Worm (Caenorhabditis elegans): ENCODE results near the gene klp-20.

klp-20 gene

DNA sequence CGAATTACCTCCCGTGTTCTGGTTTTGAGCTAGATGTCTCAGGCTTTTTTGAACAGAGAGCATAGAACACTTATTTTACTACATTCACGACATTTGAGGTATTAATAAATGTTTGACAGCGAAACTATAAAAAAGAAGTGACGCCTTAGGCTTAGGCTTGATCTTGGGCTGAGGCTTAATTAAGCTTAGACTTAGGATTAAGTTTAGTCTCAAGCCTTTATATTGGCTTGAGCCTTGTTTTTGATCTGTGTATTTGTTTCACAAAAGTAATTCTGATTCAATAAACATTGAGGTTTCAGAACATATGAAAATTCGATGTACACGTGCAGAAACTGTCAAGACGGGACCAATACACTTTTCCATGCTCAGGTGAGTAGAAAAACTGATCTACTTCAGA is at the start of gene klp-20:
klp-20 (plus strand) TSS at position 298 of the 397 bp plus-strand sequence.
- no peak for TF ChIP-seq unc-86 (tag; optimal IDR thresholded peaks at IDR 0.05)
- no peak for TF ChIP-seq ahr-1 (tag; optimal IDR thresholded peaks at IDR 0.05)
- TF ChIP-seq ceh-34 (tag; optimal IDR thresholded peaks at IDR 0.05) = no peak
- no peak for TF ChIP-seq dmd-4 (tag; optimal IDR thresholded peaks at IDR 0.05; ENCODE audit: borderline replicate concordance)
- TF ChIP-seq pha-2 (tag; optimal IDR thresholded peaks at IDR 0.05) = no peak
- TF ChIP-seq unc-42 (tag; optimal IDR thresholded peaks at IDR 0.05) = no peak
- TF ChIP-seq sox-4 (tag; optimal IDR thresholded peaks at IDR 0.05) = no peak
- TF ChIP-seq fax-1 (tag; optimal IDR thresholded peaks at IDR 0.05) = no peak
- TF ChIP-seq F13H6.1 (tag; optimal IDR thresholded peaks at IDR 0.05) = no peak
- TF ChIP-seq K09A11.1 (tag; optimal IDR thresholded peaks at IDR 0.05; ENCODE audit: insufficient read depth) = no peak
- TF ChIP-seq ceh-31 (tag; optimal IDR thresholded peaks at IDR 0.05) = no peak
- no peak for TF ChIP-seq fkh-6 (tag; optimal IDR thresholded peaks at IDR 0.05)
- no peak for TF ChIP-seq ama-1 (optimal IDR thresholded peaks at IDR 0.05)

DNA sequence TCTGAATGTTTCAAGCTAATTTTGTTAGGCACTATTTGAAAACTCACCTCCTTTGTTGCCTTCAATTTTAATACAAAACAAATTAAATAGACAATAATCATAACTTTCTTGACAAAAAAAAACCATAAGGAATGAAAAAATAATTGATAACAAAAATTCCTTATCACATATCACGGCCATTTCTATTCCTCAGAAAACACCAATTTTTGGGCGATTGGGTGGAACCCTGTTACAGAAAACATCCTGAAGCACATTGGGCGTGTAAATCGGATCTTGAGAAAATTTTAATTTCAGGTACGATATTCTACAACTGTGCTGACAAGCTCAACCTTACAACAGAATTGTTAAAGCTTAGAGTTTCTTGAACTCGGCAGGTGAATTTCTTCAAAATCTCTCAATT is 45.0 kb upstream of the klp-20 start, which contains the start of gene F40G9.8:
F40G9.8 (minus strand) TSS at position 101 of the 400 bp plus-strand sequence.
- no peak for TF ChIP-seq eyg-1 (tag; optimal IDR thresholded peaks at IDR 0.05)
- TF ChIP-seq nhr-11 (tag; optimal IDR thresholded peaks at IDR 0.05) = no peak
- TF ChIP-seq C08G9.2 (tag; optimal IDR thresholded peaks at IDR 0.05) = no peak
- TF ChIP-seq unc-3 (GFP tag; conservative IDR thresholded peaks at IDR 0.05) = no peak
- no peak for TF ChIP-seq unc-3 (tag; optimal IDR thresholded peaks at IDR 0.05)
- TF ChIP-seq fax-1 (tag; optimal IDR thresholded peaks at IDR 0.05) = no peak
- TF ChIP-seq ama-1 (optimal IDR thresholded peaks at IDR 0.05) = no peak
- TF ChIP-seq dmd-4 (tag; optimal IDR thresholded peaks at IDR 0.05; ENCODE audit: borderline replicate concordance) = no peak
- TF ChIP-seq K02D7.2 (tag; optimal IDR thresholded peaks at IDR 0.05) = no peak
- TF ChIP-seq tbx-2 (tag; optimal IDR thresholded peaks at IDR 0.05) = no peak
- no peak for TF ChIP-seq ceh-30 (tag; optimal IDR thresholded peaks at IDR 0.05)
- no peak for TF ChIP-seq pros-1 (tag; optimal IDR thresholded peaks at IDR 0.05)
- TF ChIP-seq rnt-1 (tag; optimal IDR thresholded peaks at IDR 0.05) = no peak

DNA sequence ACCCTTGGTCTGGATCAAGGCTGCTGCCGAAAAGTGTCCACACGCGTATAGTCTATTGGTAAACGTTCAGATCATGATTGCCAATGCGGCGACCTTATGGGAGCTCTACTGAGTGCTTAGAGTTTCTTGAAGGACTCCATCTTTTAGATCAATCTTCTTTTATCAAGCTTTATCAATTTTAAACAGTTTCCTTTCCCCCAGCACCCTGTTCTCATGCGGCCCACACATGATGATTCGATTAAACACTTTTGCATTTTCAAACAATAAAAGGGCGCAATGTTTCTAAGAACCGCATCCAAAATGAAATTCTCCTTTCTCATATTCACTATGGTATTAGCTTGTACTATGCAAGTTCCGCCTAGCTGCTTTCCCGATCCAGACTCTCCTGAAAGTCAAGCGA is 44.4 kb upstream of the klp-20 start, which contains the start of gene F40G9.7:
F40G9.7 (plus strand) TSS at position 301 of the 400 bp plus-strand sequence.
- TF ChIP-seq pqm-1 (tag; optimal IDR thresholded peaks at IDR 0.05) (no peak), pat-9 (tag; optimal IDR thresholded peaks at IDR 0.05) (no peak), elt-4 (tag; optimal IDR thresholded peaks at IDR 0.05) (no peak)

DNA sequence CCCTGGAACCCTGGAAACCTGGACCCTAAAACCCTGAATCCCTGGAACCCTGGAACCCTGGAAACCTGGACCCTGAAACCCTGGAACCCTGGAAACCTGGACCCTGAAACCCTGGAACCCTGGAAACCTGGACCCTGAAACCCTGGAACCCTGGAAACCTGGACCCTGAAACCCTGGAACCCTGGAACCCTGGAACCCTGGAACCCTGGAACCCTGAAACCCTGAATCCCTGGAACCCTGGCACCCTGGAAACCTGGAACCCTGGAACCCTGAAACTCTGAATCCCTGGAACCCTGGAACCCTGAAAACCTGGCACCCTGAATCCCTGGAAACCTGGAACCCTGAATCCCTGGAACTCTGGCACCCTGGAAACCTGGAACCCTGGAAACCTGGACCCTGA is 41.4 kb upstream of the klp-20 start:
- peak; percentile 35 for TF ChIP-seq elt-4 (tag; optimal IDR thresholded peaks at IDR 0.05)

DNA sequence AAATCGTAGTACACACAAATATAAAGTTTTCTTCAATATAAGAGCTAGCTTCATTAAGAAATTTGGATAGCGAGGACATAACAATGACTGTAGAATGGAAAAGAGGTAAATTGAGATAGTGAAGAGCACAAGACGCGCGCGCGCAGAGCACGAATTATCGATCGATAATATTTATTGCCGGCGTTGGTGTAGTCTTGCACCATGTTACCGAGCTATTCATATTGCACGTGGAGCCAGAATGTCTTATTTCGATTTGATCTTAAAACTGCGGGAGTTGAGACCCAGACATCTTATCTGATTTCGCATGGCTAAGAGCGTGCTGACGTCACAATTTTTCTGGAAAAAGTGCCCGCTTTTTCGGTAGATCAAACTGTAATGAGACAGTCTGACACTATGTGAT is 40.3 kb upstream of the klp-20 start, which contains the start of gene F40G9.18:
F40G9.18 (minus strand) TSS at position 101 of the 400 bp plus-strand sequence.
- no peak for TF ChIP-seq dve-1 (tag; optimal IDR thresholded peaks at IDR 0.05)
- no peak for TF ChIP-seq tbx-7 (tag; optimal IDR thresholded peaks at IDR 0.05)

DNA sequence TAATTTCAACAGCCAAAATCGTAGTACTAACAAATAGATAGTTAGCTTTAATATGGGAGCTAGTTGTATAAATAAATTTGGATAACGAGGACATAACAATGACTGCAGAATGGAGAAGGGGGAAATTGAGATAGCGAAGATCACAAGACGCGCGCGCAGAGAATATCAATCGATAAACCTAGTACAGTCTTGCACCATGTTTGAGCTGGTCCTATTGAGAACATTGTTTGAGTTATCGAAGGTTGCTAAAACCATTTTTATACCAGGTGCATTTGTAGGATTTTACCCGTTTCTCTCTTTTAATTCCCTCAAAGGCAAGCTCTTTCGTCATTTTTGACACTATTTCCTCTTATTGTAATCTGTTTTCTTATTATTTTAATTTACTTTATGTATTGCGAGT is 38.2 kb upstream of the klp-20 start, which contains the start of the genes F40G9.9 and F40G9.12:
F40G9.9 (minus strand) TSS at position 101 of the 400 bp plus-strand sequence.
F40G9.12 (plus strand) TSS at position 231 of the 400 bp plus-strand sequence.
- TF ChIP-seq hlh-13 (GFP tag; optimal IDR thresholded peaks at IDR 0.05) (no peak), fax-1 (tag; optimal IDR thresholded peaks at IDR 0.05) (no peak), lin-11 (tag; optimal IDR thresholded peaks at IDR 0.05) (no peak), ceh-19 (GFP tag; optimal IDR thresholded peaks at IDR 0.05) (no peak), elt-4 (tag; optimal IDR thresholded peaks at IDR 0.05) (no peak)

DNA sequence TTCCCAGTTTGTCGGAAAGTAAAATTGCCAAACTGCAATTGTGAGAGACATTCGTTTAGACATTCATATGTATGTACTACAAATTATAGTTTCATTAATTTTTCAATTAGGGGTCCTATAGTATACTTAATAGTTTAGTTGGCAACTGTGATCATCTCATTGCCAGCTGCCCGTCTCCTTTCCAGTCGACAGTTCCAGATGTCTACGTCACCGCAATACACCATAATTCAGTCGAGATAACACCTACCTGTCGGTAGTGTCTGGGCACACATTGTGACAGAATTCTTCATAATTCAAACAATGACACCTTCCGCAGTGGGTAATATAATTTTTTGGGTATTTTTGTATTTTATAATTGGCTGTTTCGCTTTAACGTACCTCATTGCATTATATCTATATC is 36.3 kb upstream of the klp-20 start, which contains the start of gene F40G9.19:
F40G9.19 (plus strand) TSS at position 301 of the 400 bp plus-strand sequence.
- no peak for TF ChIP-seq F13H6.1 (tag; optimal IDR thresholded peaks at IDR 0.05)
- TF ChIP-seq hlh-6 (tag; optimal IDR thresholded peaks at IDR 0.05) = no peak
- TF ChIP-seq tbx-2 (tag; optimal IDR thresholded peaks at IDR 0.05) = no peak
- no peak for TF ChIP-seq lim-6 (tag; optimal IDR thresholded peaks at IDR 0.05)
- no peak for TF ChIP-seq eyg-1 (tag; optimal IDR thresholded peaks at IDR 0.05)
- no peak for TF ChIP-seq Y22D7AL.16 (tag; optimal IDR thresholded peaks at IDR 0.05)
- TF ChIP-seq zip-5 (tag; optimal IDR thresholded peaks at IDR 0.05) = no peak
- no peak for TF ChIP-seq ets-4 (tag; optimal IDR thresholded peaks at IDR 0.05)
- no peak for TF ChIP-seq pha-2 (tag; optimal IDR thresholded peaks at IDR 0.05)
- TF ChIP-seq ceh-48 (tag; optimal IDR thresholded peaks at IDR 0.05) = no peak
- no peak for TF ChIP-seq sox-2 (GFP tag; IDR thresholded peaks at IDR 0.05)
- TF ChIP-seq unc-55 (GFP tag; optimal IDR thresholded peaks at IDR 0.05) = no peak
- no peak for TF ChIP-seq npax-4 (tag; optimal IDR thresholded peaks at IDR 0.05)
- TF ChIP-seq C08G9.2 (tag; optimal IDR thresholded peaks at IDR 0.05) = no peak
- TF ChIP-seq fax-1 (tag; optimal IDR thresholded peaks at IDR 0.05) = no peak
- no peak for TF ChIP-seq ceh-30 (tag; optimal IDR thresholded peaks at IDR 0.05)
- TF ChIP-seq mec-3 (tag; optimal IDR thresholded peaks at IDR 0.05; ENCODE audit: borderline replicate concordance) = no peak
- no peak for TF ChIP-seq rnt-1 (tag; optimal IDR thresholded peaks at IDR 0.05)
